Fruit fly (Drosophila melanogaster): ENCODE results near the gene Jon74E.

Gene Jon74E

dm6 chr3L:17504538-17504937 lies 44.4 kb downstream of the Jon74E start:
- TF ChIP-seq noc (tag; optimal IDR thresholded peaks at IDR 0.05), result no peak

- no peak for TF ChIP-seq noc (tag; optimal IDR thresholded peaks at IDR 0.05)
These were observed 46.7 kb downstream of the Jon74E start for dm6 chr3L:17502235-17502634.

dm6 chr3L:17500315-17500985 lies 48.5 kb downstream of the Jon74E start:
- TF ChIP-seq noc (tag; optimal IDR thresholded peaks at IDR 0.05), result no peak

- TF ChIP-seq noc (tag; optimal IDR thresholded peaks at IDR 0.05), result no peak
These were observed 49.8 kb downstream of the Jon74E start for dm6 chr3L:17498952-17499710.

Measured in whole organism, larva.